Worm (Caenorhabditis elegans) whole organism, late embryonic: Measurements from ENCODE around the gene ift-74.

Source experiments
- C38D4.7 ChIP-seq: fragments of 200-800 bp; sonication (Bioruptor generic); optimal IDR thresholded peaks from 2 replicates; lab custom pipeline; 2018; ENCODE audit warnings: mild to moderate bottlenecking, missing genetic modification characterization, moderate library complexity, missing compliant biosample characterization
- K02D7.2 ChIP-seq: sonication (generic microtip); optimal IDR thresholded peaks from 2 replicates; lab custom pipeline; 2017; ENCODE audit warnings: mild to moderate bottlenecking, missing genetic modification characterization, missing compliant biosample characterization
- K09A11.1 ChIP-seq: sonication (generic microtip); optimal IDR thresholded peaks from 2 replicates; lab custom pipeline; 2017; ENCODE audit warnings: antibody characterized with exemption, mild to moderate bottlenecking, missing genetic modification characterization, missing compliant biosample characterization; ENCODE audit not compliant: insufficient read depth
- T23F11.4 ChIP-seq: fragments of 200-800 bp; sonication (Bioruptor generic); optimal IDR thresholded peaks from 2 replicates; lab custom pipeline; 2018; ENCODE audit warnings: mild to moderate bottlenecking, missing genetic modification characterization, missing compliant biosample characterization
- Y22D7AL.16 ChIP-seq: sonication (generic microtip); optimal IDR thresholded peaks from 2 replicates; lab custom pipeline; 2016; ENCODE audit warnings: missing genetic modification characterization, missing compliant biosample characterization
- ceh-18 ChIP-seq: sonication (generic microtip); optimal IDR thresholded peaks from 2 replicates; lab custom pipeline; 2016; ENCODE audit warnings: missing genetic modification characterization, missing compliant biosample characterization
- ceh-19 ChIP-seq: fragments of 200-800 bp; sonication (Bioruptor generic); optimal IDR thresholded peaks from 2 replicates; lab custom pipeline; 2018; ENCODE audit warnings: mild to moderate bottlenecking, missing genetic modification characterization, missing compliant biosample characterization
- ceh-24 ChIP-seq: sonication (generic microtip); optimal IDR thresholded peaks from 2 replicates; lab custom pipeline; 2016; ENCODE audit warnings: mild to moderate bottlenecking, missing genetic modification characterization, missing compliant biosample characterization
- ceh-31 ChIP-seq: sonication (generic microtip); optimal IDR thresholded peaks from 2 replicates; lab custom pipeline; 2016; ENCODE audit warnings: missing genetic modification characterization, missing compliant biosample characterization
- ceh-34 ChIP-seq: sonication (generic microtip); optimal IDR thresholded peaks from 2 replicates; lab custom pipeline; 2016; ENCODE audit warnings: mild to moderate bottlenecking, missing genetic modification characterization, missing compliant biosample characterization
- ceh-48 ChIP-seq: sonication (generic microtip); optimal IDR thresholded peaks from 2 replicates; lab custom pipeline; 2016; ENCODE audit warnings: missing genetic modification characterization, inconsistent platforms, missing compliant biosample characterization
- ceh-6 ChIP-seq: fragments of 200-800 bp; sonication (Bioruptor generic); optimal IDR thresholded peaks from 2 replicates; lab custom pipeline; 2018; ENCODE audit warnings: mild to moderate bottlenecking, missing genetic modification characterization, missing compliant biosample characterization
- che-1 ChIP-seq: sonication (generic microtip); optimal IDR thresholded peaks from 2 replicates; lab custom pipeline; 2016; ENCODE audit warnings: mild to moderate bottlenecking, missing genetic modification characterization, missing compliant biosample characterization
- dmd-4 ChIP-seq: sonication (generic microtip); optimal IDR thresholded peaks from 2 replicates; lab custom pipeline; 2016; ENCODE audit warnings: borderline replicate concordance, missing genetic modification characterization, missing compliant biosample characterization
- elt-2 ChIP-seq: sonication (generic microtip); optimal IDR thresholded peaks from 2 replicates; lab custom pipeline; 2016; ENCODE audit warnings: missing genetic modification reagents, missing genetic modification characterization, missing compliant biosample characterization
- fax-1 ChIP-seq: sonication (generic microtip); optimal IDR thresholded peaks from 2 replicates; lab custom pipeline; 2016; ENCODE audit warnings: missing genotype, missing genetic modification characterization, missing compliant biosample characterization
- gmeb-2 ChIP-seq: sonication (generic microtip); optimal IDR thresholded peaks from 2 replicates; lab custom pipeline; 2016; ENCODE audit warnings: missing genetic modification characterization, inconsistent platforms, missing compliant biosample characterization
- hlh-13 ChIP-seq: fragments of 200-800 bp; sonication (Bioruptor generic); optimal IDR thresholded peaks from 2 replicates; lab custom pipeline; 2018; ENCODE audit warnings: mild to moderate bottlenecking, missing genetic modification characterization, missing compliant biosample characterization
- hlh-15 ChIP-seq: sonication (generic microtip); optimal IDR thresholded peaks from 2 replicates; lab custom pipeline; 2016; ENCODE audit warnings: missing genetic modification characterization, missing compliant biosample characterization
- hlh-30 ChIP-seq: sonication (generic microtip); optimal IDR thresholded peaks from 2 replicates; lab custom pipeline; 2017; ENCODE audit warnings: antibody characterized with exemption, missing genetic modification characterization, missing compliant biosample characterization; ENCODE audit not compliant: insufficient read depth
- lin-11 ChIP-seq: fragments of 200-800 bp; sonication (Bioruptor generic); optimal IDR thresholded peaks from 2 replicates; lab custom pipeline; 2018; ENCODE audit warnings: mild to moderate bottlenecking, missing genetic modification characterization, missing compliant biosample characterization
- mec-3 ChIP-seq: sonication (generic microtip); optimal IDR thresholded peaks from 2 replicates; lab custom pipeline; 2016; ENCODE audit warnings: borderline replicate concordance, missing genetic modification characterization, missing compliant biosample characterization
- nfya-1 ChIP-seq: sonication (generic microtip); optimal IDR thresholded peaks from 2 replicates; lab custom pipeline; 2017; ENCODE audit warnings: missing genetic modification characterization, mild to moderate bottlenecking, missing compliant biosample characterization, antibody characterized with exemption, moderate library complexity
- pat-9 ChIP-seq: fragments of 200-800 bp; sonication (Bioruptor generic); optimal IDR thresholded peaks from 2 replicates; lab custom pipeline; 2018; ENCODE audit warnings: mild to moderate bottlenecking, missing genetic modification characterization, moderate library complexity, missing compliant biosample characterization
- ref-2 ChIP-seq: sonication (generic microtip); optimal IDR thresholded peaks from 2 replicates; lab custom pipeline; 2016; ENCODE audit warnings: missing genetic modification characterization, missing compliant biosample characterization
- rnt-1 ChIP-seq: sonication (generic microtip); optimal IDR thresholded peaks from 2 replicates; lab custom pipeline; 2016; ENCODE audit warnings: missing genetic modification characterization, missing compliant biosample characterization
- syd-9 ChIP-seq: sonication (generic microtip); optimal IDR thresholded peaks from 2 replicates; lab custom pipeline; 2016; ENCODE audit warnings: mild to moderate bottlenecking, missing genetic modification characterization, moderate library complexity, missing compliant biosample characterization
- tbx-2 ChIP-seq: sonication (generic microtip); optimal IDR thresholded peaks from 2 replicates; lab custom pipeline; 2016; ENCODE audit warnings: missing genetic modification characterization, missing compliant biosample characterization
- unc-42 ChIP-seq: sonication (generic microtip); optimal IDR thresholded peaks from 2 replicates; lab custom pipeline; 2016; ENCODE audit warnings: missing genotype, missing genetic modification characterization, missing compliant biosample characterization
- unc-55 ChIP-seq: sonication (generic microtip); optimal IDR thresholded peaks from 2 replicates; lab custom pipeline; 2017; ENCODE audit warnings: missing biosample characterization, missing genetic modification reagents, missing genetic modification characterization
- ztf-16 ChIP-seq: sonication (generic microtip); optimal IDR thresholded peaks from 2 replicates; lab custom pipeline; 2017; ENCODE audit warnings: missing genetic modification characterization, missing compliant biosample characterization

Gene ift-74

DNA sequence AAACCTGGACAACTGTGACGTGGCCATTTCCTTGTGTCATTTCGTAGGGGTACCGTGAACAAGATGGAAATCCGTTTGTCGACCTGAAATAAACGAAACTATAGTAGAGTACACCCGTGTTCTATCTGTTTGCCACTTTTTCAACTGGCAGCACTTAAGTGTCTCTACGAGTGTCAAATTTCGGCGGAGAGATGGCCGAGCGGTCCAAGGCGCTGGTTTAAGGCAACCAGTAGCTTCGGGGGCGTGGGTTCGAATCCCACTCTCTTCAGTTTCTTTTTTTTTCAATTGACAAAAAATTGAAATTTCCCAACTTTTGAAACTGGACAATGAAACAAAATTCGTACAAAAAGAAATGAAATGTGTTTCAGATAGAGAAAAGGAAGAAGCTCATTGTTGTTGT is 41.8 kb downstream of the ift-74 start:
- peak; percentile 20 for TF ChIP-seq gmeb-2
- peak; percentile 51 for TF ChIP-seq hlh-15
- TF ChIP-seq syd-9 (tag; lab: Kevin White, UChicago) = no peak
- TF ChIP-seq T23F11.4 (GFP tag; lab: Kevin White, UChicago) = no peak
- peak; percentile 13 for TF ChIP-seq ceh-6 (GFP tag; lab: Kevin White, UChicago)
- TF ChIP-seq tbx-2 (tag; lab: Kevin White, UChicago) = peak; percentile 10
- peak; percentile 10 for TF ChIP-seq dmd-4
- peak; percentile 39 for TF ChIP-seq C38D4.7 (GFP tag; lab: Kevin White, UChicago)
- peak; percentile 28 for TF ChIP-seq ceh-31 (tag; lab: Kevin White, UChicago)
- no peak for TF ChIP-seq K02D7.2 (tag; lab: Kevin White, UChicago)
- peak; percentile 14 for TF ChIP-seq lin-11 (tag; lab: Kevin White, UChicago)
- peak; percentile 28 for TF ChIP-seq rnt-1 (tag; lab: Kevin White, UChicago)
- TF ChIP-seq ztf-16 (tag; lab: Kevin White, UChicago) = peak; percentile 16
- TF ChIP-seq K09A11.1 (tag; lab: Kevin White, UChicago) = peak; percentile 11
- no peak for TF ChIP-seq unc-55 (GFP tag; lab: Kevin White, UChicago)
- peak; percentile 14 for TF ChIP-seq ceh-48 (tag; lab: Kevin White, UChicago)
- TF ChIP-seq ceh-19 (GFP tag; lab: Kevin White, UChicago) = peak; percentile 74
- TF ChIP-seq ceh-18 = peak; percentile 15
- peak; percentile 38 for TF ChIP-seq che-1 (tag; lab: Kevin White, UChicago)
- peak; percentile 96 for TF ChIP-seq ceh-34
- peak; percentile 17 for TF ChIP-seq elt-2 (tag; lab: Kevin White, UChicago)
- peak; percentile 21 for TF ChIP-seq ref-2 (tag; lab: Kevin White, UChicago)
- TF ChIP-seq mec-3 = no peak
- no peak for TF ChIP-seq hlh-13 (GFP tag; lab: Kevin White, UChicago)
- peak; percentile 31 for TF ChIP-seq Y22D7AL.16 (tag; lab: Kevin White, UChicago)
- peak; percentile 9 for TF ChIP-seq fax-1 (tag; lab: Kevin White, UChicago)

DNA sequence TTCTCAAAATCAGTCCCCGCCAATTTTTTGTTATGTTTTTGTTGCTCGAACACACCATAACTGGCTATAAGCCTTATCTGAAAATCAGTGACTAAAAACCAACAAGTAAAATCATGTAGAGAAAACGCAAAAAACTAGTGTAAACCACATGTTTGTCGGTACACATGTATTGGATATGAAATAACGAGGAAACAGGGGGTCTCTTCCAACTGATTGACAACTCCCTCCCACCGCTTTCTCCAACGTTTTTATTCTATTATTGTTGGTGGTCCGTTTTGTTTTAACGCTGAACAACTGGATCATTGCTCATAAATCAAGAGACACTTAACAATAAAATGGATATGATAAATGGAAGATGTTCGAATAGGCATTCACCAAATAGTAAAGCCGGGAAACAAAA is 47.0 kb downstream of the ift-74 start:
- TF ChIP-seq mec-3 (no peak), hlh-30 (no peak), ztf-16 (tag; lab: Kevin White, UChicago) (no peak), unc-42 (tag; lab: Kevin White, UChicago) (no peak), ceh-24 (tag; lab: Kevin White, UChicago) (no peak), hlh-13 (GFP tag; lab: Kevin White, UChicago) (no peak)

- TF ChIP-seq K02D7.2 (tag; lab: Kevin White, UChicago) (no peak), unc-42 (tag; lab: Kevin White, UChicago) (peak; percentile 57), unc-55 (GFP tag; lab: Kevin White, UChicago) (peak; percentile 63), che-1 (tag; lab: Kevin White, UChicago) (no peak), ceh-31 (tag; lab: Kevin White, UChicago) (peak; percentile 31), elt-2 (tag; lab: Kevin White, UChicago) (peak; percentile 2), tbx-2 (tag; lab: Kevin White, UChicago) (peak; percentile 21), pat-9 (no peak), nfya-1 (tag; lab: Kevin White, UChicago) (peak; percentile 12), K09A11.1 (tag; lab: Kevin White, UChicago) (no peak)
Measured at ce11 chrII:6729331-6729730, 49.5 kb downstream of the ift-74 start, which contains the start of gene T14B4.8. T14B4.8 (minus strand) TSS chrII:6729390.
